Worm (Caenorhabditis elegans): ENCODE results near the gene dyf-4.
A peak's percentile ranks its signal among the peaks of the same experiment; 100 is the strongest.

Gene dyf-4

ce11 chrV:12552671-12553212 lies 27.2 kb upstream of the dyf-4 start, which contains the start of gene F45D3.4:
F45D3.4 (minus strand) TSS chrV:12553191.
- TF ChIP-seq lin-39 (tag; optimal IDR thresholded peaks at IDR 0.05): peak; percentile 41
- no peak for TF ChIP-seq ztf-4 (tag; optimal IDR thresholded peaks at IDR 0.05)
- no peak for TF ChIP-seq lsy-12 (tag; optimal IDR thresholded peaks at IDR 0.05)
- peak; percentile 90 for TF ChIP-seq ama-1 (optimal IDR thresholded peaks at IDR 0.05)
- peak; percentile 2 for TF ChIP-seq nhr-25 (tag; optimal IDR thresholded peaks at IDR 0.05)
- TF ChIP-seq egl-5 (tag; optimal IDR thresholded peaks at IDR 0.05): no peak
- no peak for TF ChIP-seq tbx-2 (tag; optimal IDR thresholded peaks at IDR 0.05)
- TF ChIP-seq unc-62 (GFP tag; optimal IDR thresholded peaks at IDR 0.05): no peak
- no peak for TF ChIP-seq nhr-77 (tag; optimal IDR thresholded peaks at IDR 0.05)

DNA sequence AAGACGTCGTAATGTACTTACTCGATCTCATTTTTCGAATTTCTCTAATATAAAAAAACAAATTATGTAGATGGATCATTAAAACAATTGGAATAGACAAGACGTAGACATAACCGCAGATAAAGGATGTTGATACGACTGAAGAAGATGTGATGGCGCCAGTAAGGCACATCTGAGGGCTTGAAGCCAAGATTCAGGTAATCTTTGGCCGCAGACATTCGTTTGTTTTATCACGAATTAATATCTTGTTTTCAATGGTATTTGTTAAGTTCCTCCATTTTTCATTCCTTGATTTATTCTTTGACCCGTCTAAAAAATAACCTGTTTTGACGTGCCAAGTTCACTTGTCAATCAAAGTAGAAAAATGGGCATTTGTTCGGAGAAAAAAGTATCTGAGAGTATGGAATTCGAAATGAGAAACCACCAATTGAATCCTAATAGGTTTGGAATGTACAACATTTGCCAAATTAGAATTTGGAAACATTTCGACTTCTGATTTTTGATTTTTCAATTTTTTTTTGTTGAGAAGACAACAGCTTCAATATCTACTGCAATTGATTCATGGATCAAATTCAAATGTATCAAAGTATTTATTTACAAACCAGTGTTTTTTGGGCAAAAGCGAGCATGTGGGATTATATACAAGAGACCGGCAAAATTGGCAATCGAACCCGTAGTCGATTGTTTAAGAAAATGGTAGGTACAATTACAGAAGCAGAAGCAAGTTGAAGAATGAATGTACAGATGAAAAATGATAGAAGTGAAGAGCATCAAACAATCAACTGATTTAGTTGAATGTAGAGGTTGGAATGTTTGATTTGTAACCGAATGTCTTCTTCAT lies 26.3 kb upstream of the dyf-4 start:
- TF ChIP-seq ceh-16 (tag; optimal IDR thresholded peaks at IDR 0.05) (no peak), unc-62 (GFP tag; optimal IDR thresholded peaks at IDR 0.05) (peak; percentile 10), aly-2 (tag; optimal IDR thresholded peaks at IDR 0.05) (no peak), lin-39 (tag; optimal IDR thresholded peaks at IDR 0.05) (no peak), fkh-10 (GFP tag; optimal IDR thresholded peaks at IDR 0.05) (no peak), nhr-28 (tag; optimal IDR thresholded peaks at IDR 0.05) (peak; percentile 80), egl-5 (tag; optimal IDR thresholded peaks at IDR 0.05) (no peak), daf-12 (tag; optimal IDR thresholded peaks at IDR 0.05) (no peak), elt-3 (tag; optimal IDR thresholded peaks at IDR 0.05) (peak in 1 of 3 experiments; percentile 62), ZK546.5 (tag; optimal IDR thresholded peaks at IDR 0.05) (no peak), egl-27 (tag; optimal IDR thresholded peaks at IDR 0.05) (no peak), ztf-11 (tag; optimal IDR thresholded peaks at IDR 0.05) (no peak), pha-4 (tag; optimal IDR thresholded peaks at IDR 0.05) (no peak), ceh-28 (tag; optimal IDR thresholded peaks at IDR 0.05) (no peak), snpc-4 (tag; optimal IDR thresholded peaks at IDR 0.05) (no peak), nhr-67 (tag; optimal IDR thresholded peaks at IDR 0.05) (no peak), skn-1 (tag; optimal IDR thresholded peaks at IDR 0.05) (no peak), nhr-11 (tag; optimal IDR thresholded peaks at IDR 0.05) (no peak), nhr-76 (tag; optimal IDR thresholded peaks at IDR 0.05) (peak; percentile 58), ceh-82 (tag; optimal IDR thresholded peaks at IDR 0.05) (no peak), elt-1 (tag; optimal IDR thresholded peaks at IDR 0.05) (no peak), ama-1 (optimal IDR thresholded peaks at IDR 0.05) (peak; percentile 80), hmg-11 (tag; optimal IDR thresholded peaks at IDR 0.05) (no peak), unc-39 (tag; optimal IDR thresholded peaks at IDR 0.05) (no peak), nhr-77 (tag; optimal IDR thresholded peaks at IDR 0.05) (no peak), nhr-12 (tag; optimal IDR thresholded peaks at IDR 0.05) (no peak), mdl-1 (tag; optimal IDR thresholded peaks at IDR 0.05) (no peak), mml-1 (tag; optimal IDR thresholded peaks at IDR 0.05) (no peak), nhr-23 (tag; optimal IDR thresholded peaks at IDR 0.05) (no peak), nhr-25 (tag; optimal IDR thresholded peaks at IDR 0.05) (peak; percentile 43), elt-2 (tag; optimal IDR thresholded peaks at IDR 0.05) (no peak), lin-15B (tag; optimal IDR thresholded peaks at IDR 0.05) (no peak), ztf-4 (tag; optimal IDR thresholded peaks at IDR 0.05) (no peak), tbx-2 (tag; optimal IDR thresholded peaks at IDR 0.05) (peak; percentile 3), zag-1 (tag; optimal IDR thresholded peaks at IDR 0.05) (no peak), sea-2 (GFP tag; optimal IDR thresholded peaks at IDR 0.05) (no peak), nhr-237 (tag; optimal IDR thresholded peaks at IDR 0.05) (no peak), eor-1 (tag; optimal IDR thresholded peaks at IDR 0.05) (no peak), pqm-1 (tag; optimal IDR thresholded peaks at IDR 0.05) (no peak), lsy-12 (tag; optimal IDR thresholded peaks at IDR 0.05) (no peak), nfya-1 (tag; optimal IDR thresholded peaks at IDR 0.05; ENCODE audit: insufficient read depth) (peak; percentile 8), nhr-43 (tag; optimal IDR thresholded peaks at IDR 0.05; ENCODE audit: poor library complexity, severe bottlenecking) (peak; percentile 66), fkh-2 (tag; optimal IDR thresholded peaks at IDR 0.05) (no peak), R02D3.7 (tag; optimal IDR thresholded peaks at IDR 0.05) (no peak), jun-1 (tag; optimal IDR thresholded peaks at IDR 0.05) (no peak)
